Worm (Caenorhabditis elegans) whole organism, young adult: Measurements from ENCODE around the gene B0547.2.

ENCODE experiments used
- B0336.3 ChIP-seq: fragments of 200-800 bp; sonication (Bioruptor generic); IDR thresholded peaks from 2 replicates; pipeline ENCODE4 v1.3.6; 2022; ENCODE audit warnings: missing genetic modification characterization, missing compliant biosample characterization
- C06A6.2 ChIP-seq: fragments of 200-800 bp; sonication (Bioruptor generic); conservative IDR thresholded peaks from 2 replicates; pipeline ENCODE4 v1.3.6; 2022; ENCODE audit warnings: missing genetic modification characterization, missing compliant biosample characterization
- F22D6.2 ChIP-seq: sonication (generic microtip); optimal IDR thresholded peaks from 2 replicates; lab custom pipeline; 2016; ENCODE audit warnings: mild to moderate bottlenecking, missing genetic modification characterization, missing compliant biosample characterization
- F49E8.2 ChIP-seq: sonication (generic microtip); optimal IDR thresholded peaks from 3 replicates; lab custom pipeline; 2017; ENCODE audit warnings: missing genetic modification characterization, mild to moderate bottlenecking, missing compliant biosample characterization, antibody characterized with exemption, moderate library complexity; ENCODE audit not compliant: insufficient read depth
- F57C9.4 ChIP-seq: sonication (generic microtip); optimal IDR thresholded peaks from 2 replicates; lab custom pipeline; 2017; ENCODE audit warnings: mild to moderate bottlenecking, missing genetic modification characterization, missing compliant biosample characterization
- K12H6.12 ChIP-seq: fragments of 200-800 bp; sonication (Bioruptor generic); optimal IDR thresholded peaks from 2 replicates; lab custom pipeline; 2018; ENCODE audit warnings: mild to moderate bottlenecking, missing genetic modification characterization, missing compliant biosample characterization
- ama-1 ChIP-seq, 3 experiments: fragments of 150-350 bp in 1 of 3; sonication (generic microtip) in 2 of 3; optimal IDR thresholded peaks; 2 replicates each; lab custom pipeline; 2014 to 2018; ENCODE audit warnings: missing biosample characterization in 2 of 3, missing genetic modification characterization in 2 of 3, missing genetic modification reagents in 2 of 3
- aptf-3 ChIP-seq: fragments of 200-800 bp; sonication (Bioruptor generic); IDR thresholded peaks from 2 replicates; pipeline ENCODE4 v1.3.6; 2022; ENCODE audit warnings: missing genetic modification characterization, missing compliant biosample characterization
- atf-7 ChIP-seq: sonication (generic microtip); optimal IDR thresholded peaks from 2 replicates; lab custom pipeline; 2017; ENCODE audit warnings: mild to moderate bottlenecking, missing genetic modification characterization, missing compliant biosample characterization
- athp-1 ChIP-seq: sonication (generic microtip); optimal IDR thresholded peaks from 2 replicates; lab custom pipeline; 2017; ENCODE audit warnings: mild to moderate bottlenecking, missing genetic modification characterization, missing compliant biosample characterization
- attf-3 ChIP-seq: fragments of 200-800 bp; sonication (Bioruptor generic); conservative IDR thresholded peaks from 2 replicates; pipeline ENCODE4 v1.3.6; 2022; ENCODE audit warnings: missing genetic modification reagents, missing genetic modification characterization, missing compliant biosample characterization
- bed-1 ChIP-seq: fragments of 200-800 bp; sonication (Bioruptor generic); IDR thresholded peaks from 2 replicates; pipeline ENCODE4 v1.3.6; 2022; ENCODE audit warnings: missing genetic modification reagents, missing genetic modification characterization, missing compliant biosample characterization
- ccch-3 ChIP-seq: fragments of 200-800 bp; sonication (Bioruptor generic); optimal IDR thresholded peaks from 2 replicates; lab custom pipeline; 2018; ENCODE audit warnings: mild to moderate bottlenecking, missing genetic modification characterization, missing compliant biosample characterization
- cebp-1 ChIP-seq, 2 experiments: fragments of 200-800 bp in 1 of 2; sonication (Bioruptor generic) in 1 of 2; sonication (generic microtip) in 1 of 2; IDR thresholded peaks in 1 of 2; optimal IDR thresholded peaks in 1 of 2; 2 replicates each; pipeline versions ENCODE4 v1.3.6 to Lab custom; 2017 to 2022; ENCODE audit warnings: missing compliant biosample characterization in 2 of 2, missing genetic modification characterization in 2 of 2, mild to moderate bottlenecking in 1 of 2, missing genetic modification reagents in 1 of 2, moderate library complexity in 1 of 2
- ceh-91 ChIP-seq: fragments of 200-800 bp; sonication (Bioruptor generic); IDR thresholded peaks from 2 replicates; pipeline ENCODE4 v1.3.6; 2022; ENCODE audit warnings: missing genetic modification reagents, missing genetic modification characterization, missing compliant biosample characterization
- chd-7 ChIP-seq: sonication (generic microtip); optimal IDR thresholded peaks from 2 replicates; lab custom pipeline; 2016; ENCODE audit warnings: mild to moderate bottlenecking, missing genetic modification characterization, moderate library complexity, missing compliant biosample characterization
- egl-18 ChIP-seq: fragments of 200-800 bp; sonication (Bioruptor generic); IDR thresholded peaks from 2 replicates; pipeline ENCODE4 v1.3.6; 2022; ENCODE audit warnings: missing genetic modification reagents, missing genetic modification characterization, missing compliant biosample characterization
- egrh-3 ChIP-seq: fragments of 200-800 bp; sonication (Bioruptor generic); IDR thresholded peaks from 2 replicates; pipeline ENCODE4 v1.3.6; 2022; ENCODE audit warnings: missing genetic modification reagents, missing genetic modification characterization, missing compliant biosample characterization
- ekl-4 ChIP-seq: fragments of 200-800 bp; sonication (Bioruptor generic); IDR thresholded peaks from 2 replicates; pipeline ENCODE4 v1.3.6; 2022; ENCODE audit warnings: missing genetic modification reagents, missing genetic modification characterization, missing compliant biosample characterization
- hmg-1.2 ChIP-seq: fragments of 200-800 bp; sonication (Bioruptor generic); IDR thresholded peaks from 2 replicates; pipeline ENCODE4 v1.3.6; 2022; ENCODE audit warnings: missing genetic modification reagents, missing genetic modification characterization, missing compliant biosample characterization
- lag-1 ChIP-seq: fragments of 200-800 bp; sonication (Bioruptor generic); IDR thresholded peaks from 2 replicates; pipeline ENCODE4 v1.3.6; 2022; ENCODE audit warnings: missing genetic modification reagents, missing genetic modification characterization, missing compliant biosample characterization
- lin-54 ChIP-seq: fragments of 200-800 bp; sonication (Bioruptor generic); optimal IDR thresholded peaks from 2 replicates; lab custom pipeline; 2018; ENCODE audit warnings: mild to moderate bottlenecking, missing genetic modification characterization, missing compliant biosample characterization
- lsl-1 ChIP-seq: fragments of 200-800 bp; sonication (Bioruptor generic); optimal IDR thresholded peaks from 2 replicates; lab custom pipeline; 2018; ENCODE audit warnings: mild to moderate bottlenecking, missing genetic modification characterization, moderate library complexity, missing compliant biosample characterization
- lsy-27 ChIP-seq: sonication (generic microtip); optimal IDR thresholded peaks from 2 replicates; lab custom pipeline; 2017; ENCODE audit warnings: missing genetic modification characterization, mild to moderate bottlenecking, missing compliant biosample characterization, antibody characterized with exemption, missing genotype, borderline replicate concordance; ENCODE audit not compliant: insufficient read depth
- madf-3 ChIP-seq: fragments of 200-800 bp; sonication (Bioruptor generic); IDR thresholded peaks from 2 replicates; pipeline ENCODE4 v1.3.6; 2022; ENCODE audit warnings: missing genetic modification reagents, missing genetic modification characterization, missing compliant biosample characterization
- mcd-1 ChIP-seq: fragments of 200-800 bp; sonication (Bioruptor generic); IDR thresholded peaks from 2 replicates; pipeline ENCODE4 v1.3.6; 2022; ENCODE audit warnings: missing genetic modification reagents, missing genetic modification characterization, missing compliant biosample characterization
- nfya-1 ChIP-seq: sonication (generic microtip); optimal IDR thresholded peaks from 2 replicates; lab custom pipeline; 2017; ENCODE audit warnings: antibody characterized with exemption, missing compliant biosample characterization, missing genetic modification characterization, borderline replicate concordance; ENCODE audit not compliant: insufficient read depth
- nfya-2 ChIP-seq: fragments of 200-800 bp; sonication (Bioruptor generic); IDR thresholded peaks from 2 replicates; pipeline ENCODE4 v1.3.6; 2022; ENCODE audit warnings: missing genetic modification reagents, missing genetic modification characterization, missing compliant biosample characterization
- nfyb-1 ChIP-seq: fragments of 200-800 bp; sonication (Bioruptor generic); IDR thresholded peaks from 2 replicates; pipeline ENCODE4 v1.3.6; 2022; ENCODE audit warnings: missing genetic modification reagents, missing genetic modification characterization, missing compliant biosample characterization
- nhr-120 ChIP-seq: fragments of 200-800 bp; sonication (Bioruptor generic); IDR thresholded peaks from 2 replicates; pipeline ENCODE4 v1.3.6; 2022; ENCODE audit warnings: missing genetic modification characterization, missing compliant biosample characterization
- nhr-80 ChIP-seq: sonication (generic microtip); optimal IDR thresholded peaks from 2 replicates; lab custom pipeline; 2016; ENCODE audit warnings: missing genetic modification characterization, missing compliant biosample characterization
- nhr-90 ChIP-seq: sonication (generic microtip); optimal IDR thresholded peaks from 2 replicates; lab custom pipeline; 2016; ENCODE audit warnings: missing genotype, mild to moderate bottlenecking, missing genetic modification characterization, missing compliant biosample characterization
- pbrm-1 ChIP-seq: fragments of 200-800 bp; sonication (Bioruptor generic); IDR thresholded peaks from 2 replicates; pipeline ENCODE4 v1.3.6; 2022; ENCODE audit warnings: missing genetic modification reagents, missing genetic modification characterization, missing compliant biosample characterization
- pha-4 ChIP-seq: fragments of 150-350 bp; sonication (generic microtip); optimal IDR thresholded peaks from 2 replicates; lab custom pipeline; 2014; ENCODE audit warnings: missing biosample characterization, missing genetic modification reagents, missing genetic modification characterization
- sdz-38 ChIP-seq: sonication (generic microtip); optimal IDR thresholded peaks from 2 replicates; lab custom pipeline; 2016; ENCODE audit warnings: missing genotype, missing genetic modification characterization, missing compliant biosample characterization
- snpc-1.3 ChIP-seq: sonication (generic microtip); optimal IDR thresholded peaks from 2 replicates; lab custom pipeline; 2017; ENCODE audit warnings: missing genetic modification characterization, mild to moderate bottlenecking, missing compliant biosample characterization, antibody characterized with exemption, moderate library complexity, missing genotype, missing genetic modification reagents; ENCODE audit not compliant: insufficient read depth
- somi-1 ChIP-seq: fragments of 200-800 bp; sonication (Bioruptor generic); optimal IDR thresholded peaks from 2 replicates; lab custom pipeline; 2018; ENCODE audit warnings: mild to moderate bottlenecking, missing genetic modification characterization, missing compliant biosample characterization
- tbp1 ChIP-seq: fragments of 200-800 bp; sonication (Bioruptor generic); optimal IDR thresholded peaks from 2 replicates; lab custom pipeline; 2018; ENCODE audit warnings: mild to moderate bottlenecking, missing genetic modification characterization, missing compliant biosample characterization
- xnd-1 ChIP-seq: sonication (generic microtip); optimal IDR thresholded peaks from 2 replicates; lab custom pipeline; 2016; ENCODE audit warnings: missing genotype, missing genetic modification reagents, missing genetic modification characterization, missing compliant biosample characterization
- zfh-2 ChIP-seq: fragments of 200-800 bp; sonication (Bioruptor generic); conservative IDR thresholded peaks from 2 replicates; pipeline ENCODE4 v1.3.6; 2022; ENCODE audit warnings: missing genetic modification reagents, missing genetic modification characterization, missing compliant biosample characterization

The B0547.2 gene

DNA sequence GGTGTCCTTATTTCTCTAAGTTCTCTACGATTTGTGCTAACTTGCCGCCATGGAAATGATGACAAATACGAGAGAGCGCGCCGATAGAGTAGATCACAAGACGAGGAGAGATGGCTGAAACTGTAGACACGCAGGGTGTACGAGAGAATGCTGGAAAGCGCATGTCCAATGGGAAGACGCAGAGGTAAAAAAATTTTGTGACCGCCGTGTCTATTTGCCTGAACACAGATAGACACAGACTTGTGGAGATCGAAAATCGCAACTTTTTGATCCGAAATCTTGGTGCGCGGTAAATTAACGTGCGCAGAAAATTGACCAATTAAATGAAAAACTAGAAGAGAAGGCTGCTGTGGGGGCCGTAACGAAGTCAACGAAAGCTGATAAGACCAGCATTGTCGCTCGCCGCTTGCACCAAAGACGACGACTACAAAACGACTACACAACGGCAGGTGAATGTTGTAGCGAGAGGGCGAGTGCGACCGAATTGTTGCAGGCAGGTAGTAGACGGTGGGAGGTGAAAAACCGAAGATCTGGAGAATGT lies 11.4 kb downstream of the B0547.2 start (continued):
- peak; percentile 58; the same call in 1 of the 2 replicates for TF ChIP-seq nfyb-1 (GFP tag; lab: Robert Waterston, UW)
- no peak for TF ChIP-seq pha-4 (tag; lab: Kevin White, UChicago)
- peak; percentile 35 for TF ChIP-seq chd-7 (tag; lab: Kevin White, UChicago)
- TF ChIP-seq ekl-4 (GFP tag; lab: Robert Waterston, UW) = peak; percentile 56; the same call in 1 of the 2 replicates
- no peak for TF ChIP-seq bed-1 (GFP tag; lab: Robert Waterston, UW)
- TF ChIP-seq mcd-1 (GFP tag; lab: Robert Waterston, UW) = 0 out of 2 replicates have a peak, but pooled peaks have one; percentile 5
- TF ChIP-seq attf-3 (GFP tag; lab: Robert Waterston, UW) = 0 out of 2 replicates have a peak, but pooled peaks have one; percentile 22
- TF ChIP-seq ceh-91 = 0 out of 2 replicates have a peak, but pooled peaks have one; percentile 26
- TF ChIP-seq somi-1 (GFP tag; lab: Kevin White, UChicago) = peak; percentile 56
- TF ChIP-seq atf-7 (tag; lab: Kevin White, UChicago) = peak; percentile 30
- TF ChIP-seq K12H6.12 (tag; lab: Kevin White, UChicago) = peak; percentile 72
- peak; percentile 28 for TF ChIP-seq tbp1 (GFP tag; lab: Kevin White, UChicago)

DNA sequence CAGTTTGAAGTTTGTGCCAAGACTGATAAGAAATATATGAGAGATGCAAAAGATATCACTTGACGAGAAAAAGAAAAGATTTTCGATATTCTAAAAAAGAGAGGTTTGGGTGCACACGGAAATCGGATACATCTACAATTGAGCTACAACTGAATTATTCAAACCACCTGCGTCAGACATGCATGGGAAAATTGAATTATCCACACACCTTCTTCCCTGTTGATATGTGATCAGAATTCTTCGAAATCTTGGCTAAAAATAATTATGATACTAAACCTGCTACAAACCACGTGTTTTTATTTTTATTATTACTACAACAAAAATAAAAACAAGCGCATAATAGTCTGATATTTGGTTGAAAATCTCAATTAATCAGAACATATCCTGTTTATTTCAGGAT lies 12.4 kb downstream of the B0547.2 start:
- TF ChIP-seq F49E8.2 (tag; lab: Kevin White, UChicago) (no peak), lag-1 (no peak), nfya-2 (no peak), F57C9.4 (tag; lab: Kevin White, UChicago) (no peak), xnd-1 (tag; lab: Kevin White, UChicago) (no peak), ccch-3 (no peak), egrh-3 (no peak), athp-1 (no peak), lsl-1 (no peak)

DNA sequence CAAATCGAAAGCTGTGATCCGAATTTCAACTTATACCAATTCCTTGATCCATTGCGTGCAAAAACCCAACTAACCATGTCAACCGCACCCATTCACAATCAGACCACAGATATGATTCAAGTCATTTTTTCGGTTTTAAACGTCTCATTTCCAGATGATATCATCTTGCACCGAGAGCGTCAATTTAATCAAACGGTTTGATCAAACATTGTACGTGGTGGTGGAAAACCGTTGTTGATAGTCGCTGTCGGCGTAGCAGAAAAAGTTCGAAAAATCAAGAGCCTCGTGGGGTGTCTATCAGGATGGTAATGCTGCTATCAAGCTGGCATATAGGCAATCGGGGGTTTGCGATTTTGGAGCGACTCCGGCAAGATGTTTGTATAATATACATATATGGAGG lies 13.1 kb downstream of the B0547.2 start:
- TF ChIP-seq atf-7 (tag; lab: Kevin White, UChicago) (peak; percentile 54), B0336.3 (GFP tag; lab: Robert Waterston, UW) (0 out of 2 replicates have a peak, but pooled peaks have one; percentile 17), nhr-80 (tag; lab: Kevin White, UChicago) (peak; percentile 62), lsy-27 (no peak)
- TF ChIP-seq, all 124 proteins: peak for 3

DNA sequence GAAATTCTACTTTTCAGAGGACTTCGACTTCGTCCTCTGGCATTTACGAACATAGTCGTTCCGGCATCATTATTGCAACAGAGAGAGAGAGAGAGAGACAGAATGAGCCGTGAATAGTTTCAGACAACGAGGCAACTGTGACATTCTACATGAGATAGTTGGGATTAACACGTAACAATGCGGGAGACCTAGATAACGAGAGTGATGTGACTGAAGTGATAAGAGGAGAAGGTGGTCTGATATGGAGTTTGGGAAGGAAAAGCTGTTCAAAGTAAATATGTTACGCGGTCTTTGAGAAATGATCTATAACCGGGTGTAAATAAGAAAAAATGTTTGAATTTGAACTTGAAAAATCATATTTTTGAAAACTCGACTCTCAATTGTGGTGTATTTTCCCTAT lies 13.7 kb downstream of the B0547.2 start:
- TF ChIP-seq aptf-3 (GFP tag; lab: Robert Waterston, UW) (no peak), nhr-120 (no peak), nfyb-1 (GFP tag; lab: Robert Waterston, UW) (peak; percentile 43; the same call in 1 of the 2 replicates), nhr-80 (tag; lab: Kevin White, UChicago) (peak; percentile 48), cebp-1 (GFP tag; IDR thresholded peaks at IDR 0.05; lab: Robert Waterston, UW) (0 out of 2 replicates have a peak, but pooled peaks have one; percentile 31), cebp-1 (tag; optimal IDR thresholded peaks at IDR 0.05; lab: Kevin White, UChicago) (peak; percentile 27), ekl-4 (GFP tag; lab: Robert Waterston, UW) (0 out of 2 replicates have a peak, but pooled peaks have one; percentile 22), hmg-1.2 (GFP tag; lab: Robert Waterston, UW) (peak; percentile 40; the same call in 1 of the 2 replicates)

DNA sequence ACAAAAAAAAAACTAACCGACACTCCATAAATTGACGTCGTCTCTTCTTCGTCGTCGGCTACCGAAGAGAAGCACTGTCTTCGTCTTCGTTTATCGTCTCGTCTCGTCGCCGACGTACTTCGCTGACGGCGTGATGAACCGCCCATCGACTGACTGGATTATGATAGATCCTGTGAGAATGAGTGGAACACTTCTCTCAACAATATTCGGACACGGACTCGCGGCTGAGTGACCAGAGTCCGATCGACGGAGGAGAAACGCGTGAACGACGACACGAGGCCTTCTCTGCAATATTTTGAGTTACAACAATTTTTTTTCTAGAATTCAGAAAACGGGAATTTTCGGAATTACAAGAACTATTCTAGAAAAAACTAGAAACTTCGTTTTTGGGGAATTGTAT lies 14.4 kb downstream of the B0547.2 start, which contains the start of gene skn-1:
skn-1 (minus strand) TSS at position 146 of the 400 bp plus-strand sequence.
- TF ChIP-seq snpc-1.3 (tag; lab: Kevin White, UChicago) (no peak), zfh-2 (GFP tag; lab: Robert Waterston, UW) (0 out of 2 replicates have a peak, but pooled peaks have one; percentile 12), lin-54 (GFP tag; lab: Kevin White, UChicago) (peak; percentile 13), C06A6.2 (GFP tag; lab: Robert Waterston, UW) (no peak), pbrm-1 (no peak), nhr-90 (tag; lab: Kevin White, UChicago) (no peak), sdz-38 (no peak), madf-3 (GFP tag; lab: Robert Waterston, UW) (0 out of 2 replicates have a peak, but pooled peaks have one; percentile 32), ama-1 (optimal IDR thresholded peaks at IDR 0.05; lab: Kevin White, UChicago) (no peak), ama-1 (GFP tag; optimal IDR thresholded peaks at IDR 0.05; lab: Kevin White, UChicago) (no peak), ekl-4 (GFP tag; lab: Robert Waterston, UW) (no peak), F22D6.2 (tag; lab: Kevin White, UChicago) (no peak), nfya-1 (tag; lab: Kevin White, UChicago) (no peak), F57C9.4 (tag; lab: Kevin White, UChicago) (no peak), egl-18 (GFP tag; lab: Robert Waterston, UW) (no peak)
